Worm (Caenorhabditis elegans) whole organism, L4 larva: Measurements from ENCODE around the gene nfx-1.

Source experiments
- F10B5.3 ChIP-seq: sonication (generic microtip); optimal IDR thresholded peaks from 2 replicates; lab custom pipeline; 2016; ENCODE audit warnings: mild to moderate bottlenecking, missing genetic modification characterization, missing compliant biosample characterization
- F37D6.2 ChIP-seq: sonication (generic microtip); optimal IDR thresholded peaks from 2 replicates; lab custom pipeline; 2016; ENCODE audit warnings: mild to moderate bottlenecking, missing genetic modification characterization, missing compliant biosample characterization
- F44E2.7 ChIP-seq: fragments of 200-800 bp; sonication (Bioruptor generic); IDR thresholded peaks from 2 replicates; pipeline ENCODE4 v2.1.2; 2022; ENCODE audit warnings: missing genetic modification characterization, missing compliant biosample characterization
- F49E8.2 ChIP-seq: sonication (generic microtip); optimal IDR thresholded peaks from 2 replicates; lab custom pipeline; 2016; ENCODE audit warnings: missing compliant biosample characterization, mild to moderate bottlenecking, missing genetic modification characterization, borderline replicate concordance
- R02D3.7 ChIP-seq: fragments of 150-350 bp; sonication (generic microtip); optimal IDR thresholded peaks from 3 replicates; lab custom pipeline; 2014; ENCODE audit warnings: missing biosample characterization, missing genetic modification characterization
- Y5F2A.4 ChIP-seq: fragments of 200-800 bp; sonication (Bioruptor generic); optimal IDR thresholded peaks from 2 replicates; lab custom pipeline; 2018; ENCODE audit warnings: mild to moderate bottlenecking, missing genetic modification characterization, missing compliant biosample characterization
- ZK337.2 ChIP-seq: fragments of 200-800 bp; sonication (Bioruptor generic); IDR thresholded peaks from 2 replicates; pipeline ENCODE4 v1.3.6; 2022; ENCODE audit warnings: missing genetic modification reagents, missing genetic modification characterization, missing compliant biosample characterization
- arid-1 ChIP-seq: fragments of 200-800 bp; sonication (Bioruptor generic); conservative IDR thresholded peaks from 2 replicates; pipeline ENCODE4 v1.3.6; 2022; ENCODE audit warnings: missing genetic modification reagents, missing genetic modification characterization, missing compliant biosample characterization
- attf-4 ChIP-seq: sonication (generic microtip); optimal IDR thresholded peaks from 3 replicates; lab custom pipeline; 2017; ENCODE audit warnings: missing biosample characterization, missing genetic modification characterization
- ceh-82 ChIP-seq: sonication (generic microtip); optimal IDR thresholded peaks from 2 replicates; lab custom pipeline; 2017; ENCODE audit warnings: missing biosample characterization, missing genetic modification characterization
- ces-1 ChIP-seq: fragments of 150-350 bp; sonication (generic microtip); optimal IDR thresholded peaks from 4 replicates; lab custom pipeline; 2014; ENCODE audit warnings: missing biosample characterization, missing genetic modification reagents, missing genetic modification characterization
- dmd-6 ChIP-seq: fragments of 200-800 bp; sonication (Bioruptor generic); IDR thresholded peaks from 2 replicates; pipeline ENCODE4 v1.3.6; 2022; ENCODE audit warnings: missing genetic modification reagents, missing genetic modification characterization, missing compliant biosample characterization
- duxl-1 ChIP-seq: sonication (generic microtip); optimal IDR thresholded peaks from 2 replicates; lab custom pipeline; 2016; ENCODE audit warnings: mild to moderate bottlenecking, missing genetic modification characterization, moderate library complexity, missing compliant biosample characterization; ENCODE audit not compliant: poor library complexity
- dve-1 ChIP-seq: sonication (generic microtip); optimal IDR thresholded peaks from 2 replicates; lab custom pipeline; 2017; ENCODE audit warnings: antibody characterized with exemption, mild to moderate bottlenecking, missing genetic modification characterization, missing compliant biosample characterization; ENCODE audit not compliant: insufficient read depth
- egl-43 ChIP-seq: fragments of 200-800 bp; sonication (Bioruptor generic); IDR thresholded peaks from 2 replicates; pipeline ENCODE4 v1.3.6; 2022; ENCODE audit warnings: missing genetic modification reagents, missing genetic modification characterization, missing compliant biosample characterization
- hif-1 ChIP-seq, 2 experiments: sonication (generic microtip); optimal IDR thresholded peaks; 2 replicates each; lab custom pipeline; 2016 to 2017; ENCODE audit warnings: missing compliant biosample characterization in 2 of 2, missing genetic modification characterization in 2 of 2, missing genetic modification reagents in 2 of 2, missing genotype in 2 of 2, mild to moderate bottlenecking in 1 of 2
- hlh-30 ChIP-seq: sonication (generic microtip); optimal IDR thresholded peaks from 2 replicates; lab custom pipeline; 2017; ENCODE audit warnings: antibody characterized with exemption, mild to moderate bottlenecking, missing genetic modification characterization, missing compliant biosample characterization; ENCODE audit not compliant: insufficient read depth
- lin-13 ChIP-seq: fragments of 150-350 bp; optimal IDR thresholded peaks from 2 replicates; lab custom pipeline; 2014; ENCODE audit warnings: missing biosample characterization, missing genetic modification reagents, missing genetic modification characterization
- lin-29 ChIP-seq: fragments of 200-800 bp; sonication (Bioruptor generic); IDR thresholded peaks from 2 replicates; pipeline ENCODE4 v1.3.6; 2022; ENCODE audit warnings: missing genetic modification reagents, missing genetic modification characterization, missing compliant biosample characterization
- madf-5 ChIP-seq, 2 experiments: fragments of 200-800 bp; sonication (Bioruptor generic); IDR thresholded peaks; 2 replicates each; pipeline ENCODE4 v1.3.6; 2022; ENCODE audit warnings: missing compliant biosample characterization in 2 of 2, missing genetic modification characterization in 2 of 2
- mes-2 ChIP-seq: sonication (generic microtip); optimal IDR thresholded peaks from 2 replicates; lab custom pipeline; 2016; ENCODE audit warnings: missing genotype, mild to moderate bottlenecking, missing genetic modification characterization, missing compliant biosample characterization; ENCODE audit not compliant: poor library complexity, severe bottlenecking
- mxl-3 ChIP-seq: fragments of 200-800 bp; sonication (Bioruptor generic); optimal IDR thresholded peaks from 2 replicates; lab custom pipeline; 2018; ENCODE audit warnings: mild to moderate bottlenecking, missing genetic modification characterization, missing compliant biosample characterization
- nhr-10 ChIP-seq: fragments of 150-350 bp; optimal IDR thresholded peaks from 2 replicates; lab custom pipeline; 2014; ENCODE audit warnings: missing biosample characterization, missing genetic modification characterization
- nhr-102 ChIP-seq: sonication (generic microtip); optimal IDR thresholded peaks from 2 replicates; lab custom pipeline; 2016; ENCODE audit warnings: mild to moderate bottlenecking, missing genetic modification characterization, moderate library complexity, missing compliant biosample characterization
- nhr-41 ChIP-seq: fragments of 200-800 bp; sonication (Bioruptor generic); IDR thresholded peaks from 2 replicates; pipeline ENCODE4 v1.3.6; 2022; ENCODE audit warnings: missing genetic modification reagents, missing genetic modification characterization, missing compliant biosample characterization
- nhr-76 ChIP-seq: fragments of 150-350 bp; optimal IDR thresholded peaks from 2 replicates; lab custom pipeline; 2014; ENCODE audit warnings: missing biosample characterization, missing genetic modification characterization
- pqm-1 ChIP-seq: sonication (generic microtip); optimal IDR thresholded peaks from 2 replicates; lab custom pipeline; 2017; ENCODE audit warnings: missing biosample characterization, missing genetic modification characterization
- rbr-2 ChIP-seq: sonication (generic microtip); optimal IDR thresholded peaks from 2 replicates; lab custom pipeline; 2016; ENCODE audit warnings: missing genotype, missing genetic modification characterization, missing compliant biosample characterization
- set-16 ChIP-seq: fragments of 200-800 bp; sonication (Bioruptor generic); IDR thresholded peaks from 2 replicates; pipeline ENCODE4 v1.3.6; 2022; ENCODE audit warnings: missing genetic modification reagents, missing genetic modification characterization, missing compliant biosample characterization
- skn-1 ChIP-seq: fragments of 150-350 bp; optimal IDR thresholded peaks from 2 replicates; lab custom pipeline; 2014; ENCODE audit warnings: missing biosample characterization, missing genetic modification characterization
- tra-1 ChIP-seq: fragments of 200-800 bp; sonication (Bioruptor generic); IDR thresholded peaks from 2 replicates; pipeline ENCODE4 v1.3.6; 2022; ENCODE audit warnings: missing genetic modification reagents, missing genetic modification characterization, missing compliant biosample characterization
- unc-62 ChIP-seq, 3 experiments: fragments of 150-350 bp in 1 of 3; sonication (generic microtip); optimal IDR thresholded peaks in 2 of 3; peaks in 1 of 3; 1 replicate in 1 of 3; 2 replicates in 2 of 3; lab custom pipeline; 2014 to 2017; ENCODE audit warnings: missing biosample characterization in 3 of 3, missing genetic modification characterization in 3 of 3, missing genetic modification reagents in 3 of 3, missing genotype in 1 of 3
- zfp-3 ChIP-seq: fragments of 200-800 bp; sonication (Bioruptor generic); conservative IDR thresholded peaks from 2 replicates; pipeline ENCODE4 v1.3.6; 2022; ENCODE audit warnings: missing genetic modification reagents, missing genetic modification characterization, missing compliant biosample characterization
- zip-11 ChIP-seq: fragments of 200-800 bp; sonication (Bioruptor generic); IDR thresholded peaks from 2 replicates; pipeline ENCODE4 v1.3.6; 2022; ENCODE audit warnings: missing genetic modification characterization, missing compliant biosample characterization

nfx-1 gene

DNA sequence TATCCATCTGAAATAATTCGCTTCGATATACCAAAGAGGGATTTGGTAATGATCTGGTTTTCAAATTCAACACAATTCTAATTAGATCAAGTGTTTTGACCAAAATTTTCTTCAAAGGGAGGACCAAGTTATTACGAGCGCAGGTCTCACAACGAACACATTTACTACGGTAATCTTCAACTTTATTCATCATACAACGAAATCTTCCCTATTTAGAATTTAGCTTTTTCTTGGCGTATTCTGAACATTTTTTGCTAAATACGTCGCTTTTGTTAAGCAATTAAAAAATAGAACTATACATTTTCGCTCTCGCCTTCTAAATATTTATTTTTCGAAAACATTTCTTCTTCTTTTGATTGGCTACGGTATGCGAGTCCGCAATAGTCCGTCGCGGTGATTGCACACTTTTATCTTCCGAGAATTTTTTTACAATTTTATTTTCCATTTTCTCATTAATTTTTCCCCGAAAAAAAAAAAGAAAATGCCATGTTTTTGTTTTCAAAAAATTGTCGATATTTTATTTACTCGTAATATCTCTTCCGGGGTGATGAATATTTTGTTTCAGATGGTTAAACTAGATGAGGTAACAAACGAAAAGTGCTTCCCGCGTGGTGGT is 7.9 kb downstream of the nfx-1 start, which contains the start of gene let-716 (continued):
- TF ChIP-seq ces-1 (GFP tag; lab: Kevin White, UChicago): no peak
- TF ChIP-seq ceh-82 (tag; lab: Kevin White, UChicago): no peak
- no peak for TF ChIP-seq egl-43 (GFP tag; lab: Robert Waterston, UW)
- TF ChIP-seq unc-62 (GFP tag; optimal IDR thresholded peaks at IDR 0.05 in 1 of 2; lab: Kevin White, UChicago): peak in 1 of 2 experiments; percentile 14
- TF ChIP-seq unc-62 (tag; optimal IDR thresholded peaks at IDR 0.05; lab: Kevin White, UChicago): no peak
- TF ChIP-seq duxl-1: no peak
- no peak for TF ChIP-seq attf-4
- no peak for TF ChIP-seq dmd-6 (GFP tag; lab: Robert Waterston, UW)
- TF ChIP-seq set-16 (GFP tag; lab: Robert Waterston, UW): no peak
- TF ChIP-seq rbr-2: no peak
- TF ChIP-seq dve-1 (tag; lab: Kevin White, UChicago): peak; percentile 19
- peak in 1 of 2 experiments; percentile 20 for TF ChIP-seq hif-1 (tag; optimal IDR thresholded peaks at IDR 0.05; lab: Kevin White, UChicago)
- no peak for TF ChIP-seq tra-1 (GFP tag; lab: Robert Waterston, UW)
- TF ChIP-seq F37D6.2 (tag; lab: Kevin White, UChicago): no peak
- TF ChIP-seq F49E8.2 (tag; lab: Kevin White, UChicago): no peak
- no peak for TF ChIP-seq nhr-41 (GFP tag; lab: Robert Waterston, UW)
- no peak for TF ChIP-seq skn-1 (tag; lab: Kevin White, UChicago)
- TF ChIP-seq nhr-102 (tag; lab: Kevin White, UChicago): no peak
- no peak for TF ChIP-seq R02D3.7
- TF ChIP-seq F44E2.7 (GFP tag; lab: Robert Waterston, UW): no peak
- TF ChIP-seq arid-1: no peak
- no peak for TF ChIP-seq ZK337.2 (GFP tag; lab: Robert Waterston, UW)
- TF ChIP-seq F10B5.3 (tag; lab: Kevin White, UChicago): no peak

DNA sequence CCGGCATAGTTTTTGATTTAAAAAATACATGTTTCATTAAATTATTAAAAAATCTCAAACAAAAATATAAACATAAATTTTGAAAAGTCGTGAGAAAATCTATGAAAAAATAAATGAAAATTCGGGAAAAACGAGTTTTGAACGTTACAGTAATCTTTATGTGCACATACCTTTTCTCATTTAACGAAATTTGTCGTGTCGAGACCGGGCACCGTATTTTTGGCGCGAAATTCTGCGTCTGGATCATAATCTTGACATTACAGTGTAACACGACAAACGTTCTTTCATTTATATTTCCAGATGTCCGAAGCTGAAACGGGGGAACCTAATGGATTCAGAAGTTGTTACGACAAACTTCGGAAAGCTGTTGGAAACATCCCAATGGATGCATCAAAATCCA is 14.4 kb downstream of the nfx-1 start, which contains the start of gene C16A3.2:
TSS of gene C16A3.2 (plus strand) at position 301 of the 400 bp plus-strand sequence.
- no peak for TF ChIP-seq dmd-6 (GFP tag; lab: Robert Waterston, UW)
- TF ChIP-seq Y5F2A.4 (GFP tag; lab: Kevin White, UChicago): no peak
- no peak for TF ChIP-seq lin-29 (GFP tag; lab: Robert Waterston, UW)
- TF ChIP-seq zip-11 (GFP tag; lab: Robert Waterston, UW): no peak
- TF ChIP-seq tra-1 (GFP tag; lab: Robert Waterston, UW): no peak

DNA sequence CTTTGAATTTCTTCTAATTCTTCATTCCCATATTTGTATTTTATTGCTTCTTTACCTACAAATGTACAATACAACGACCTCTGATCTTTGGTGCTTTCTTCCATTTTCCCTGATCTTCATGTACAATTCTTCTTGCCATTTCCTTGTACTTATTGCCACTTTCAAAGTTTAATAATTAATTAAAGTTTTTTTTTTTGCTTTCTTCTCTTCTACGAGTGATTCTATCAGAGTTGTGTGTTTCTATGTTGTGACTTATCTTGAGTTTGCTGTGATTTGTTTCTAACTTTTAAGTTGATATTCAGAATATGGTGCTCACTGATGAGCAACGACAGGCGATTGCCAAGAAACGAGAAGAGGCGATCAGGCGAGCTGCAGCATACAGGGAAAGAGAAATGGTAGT is 15.5 kb downstream of the nfx-1 start, which contains the start of gene smrc-1:
TSS of gene smrc-1 (plus strand) at position 301 of the 400 bp plus-strand sequence.
- TF ChIP-seq mxl-3 (GFP tag; lab: Kevin White, UChicago): no peak
- TF ChIP-seq madf-5 (GFP tag; IDR thresholded peaks at IDR 0.05; lab: Robert Waterston, UW): no peak
- no peak for TF ChIP-seq hlh-30 (tag; lab: Kevin White, UChicago)
- no peak for TF ChIP-seq set-16 (GFP tag; lab: Robert Waterston, UW)
- no peak for TF ChIP-seq zfp-3
- TF ChIP-seq lin-13 (GFP tag; lab: Kevin White, UChicago): no peak
- no peak for TF ChIP-seq pqm-1 (tag; lab: Kevin White, UChicago)
- no peak for TF ChIP-seq skn-1 (tag; lab: Kevin White, UChicago)
- TF ChIP-seq mes-2 (tag; lab: Kevin White, UChicago): no peak
- no peak for TF ChIP-seq nhr-10
- no peak for TF ChIP-seq nhr-76 (tag; lab: Kevin White, UChicago)
